Fruit fly (Drosophila melanogaster) Kc167 (cell line): ENCODE data around the gene Ir94b.

Experiments used
- Myc ChIP-seq: fragments of >200 bp; optimal IDR thresholded peaks from 2 replicates; lab custom pipeline; 2017; ENCODE audit warnings: missing external identifiers
- Sin3A ChIP-seq: fragments of >200 bp; optimal IDR thresholded peaks from 2 replicates; lab custom pipeline; 2018; ENCODE audit warnings: missing external identifiers
- h ChIP-seq: fragments of >200 bp; optimal IDR thresholded peaks from 3 replicates; lab custom pipeline; 2018; ENCODE audit warnings: missing external identifiers
- insv ChIP-seq: fragments of >200 bp; optimal IDR thresholded peaks from 3 replicates; lab custom pipeline; 2018; ENCODE audit warnings: missing external identifiers
- psq ChIP-seq: fragments of >200 bp; optimal IDR thresholded peaks from 2 replicates; lab custom pipeline; 2017; ENCODE audit warnings: missing external identifiers
- ttk ChIP-seq: sonication (Bioruptor generic); optimal IDR thresholded peaks from 2 replicates; lab custom pipeline; 2017; ENCODE audit warnings: missing external identifiers

Gene Ir94b

dm6 chr3R:22117149-22117548 lies at the start of gene Ir94b:
Gene Ir94b (minus strand): TSS chr3R:22117249.
- TF ChIP-seq psq (lab: Kevin White, UChicago), result no peak
- TF ChIP-seq insv (lab: Kevin White, UChicago), result no peak
- TF ChIP-seq ttk (lab: Kevin White, UChicago), result no peak
- TF ChIP-seq h (lab: Kevin White, UChicago), result no peak
- TF ChIP-seq Myc (lab: Kevin White, UChicago), result no peak
- no peak for TF ChIP-seq Sin3A

- TF ChIP-seq Sin3A, result no peak
Observed at dm6 chr3R:22163258-22163805, 46.3 kb upstream of the Ir94b start.

dm6 chr3R:22161613-22162409 lies 44.8 kb upstream of the Ir94b start:
- TF ChIP-seq ttk (lab: Kevin White, UChicago), result no peak
- TF ChIP-seq psq (lab: Kevin White, UChicago), result no peak
- no peak for TF ChIP-seq h (lab: Kevin White, UChicago)
- no peak for TF ChIP-seq insv (lab: Kevin White, UChicago)
- TF ChIP-seq Myc (lab: Kevin White, UChicago), result no peak
- TF ChIP-seq Sin3A, result no peak

- TF ChIP-seq Myc (lab: Kevin White, UChicago), result no peak
- TF ChIP-seq Sin3A, result no peak
- TF ChIP-seq ttk (lab: Kevin White, UChicago), result no peak
- no peak for TF ChIP-seq insv (lab: Kevin White, UChicago)
- TF ChIP-seq h (lab: Kevin White, UChicago), result no peak
- no peak for TF ChIP-seq psq (lab: Kevin White, UChicago)
Observed at dm6 chr3R:22158699-22159098, 41.6 kb upstream of the Ir94b start.

dm6 chr3R:22158243-22158642 lies 41.2 kb upstream of the Ir94b start:
- TF ChIP-seq Myc (lab: Kevin White, UChicago) (no peak), h (lab: Kevin White, UChicago) (no peak), Sin3A (no peak), ttk (lab: Kevin White, UChicago) (no peak), psq (lab: Kevin White, UChicago) (no peak), insv (lab: Kevin White, UChicago) (no peak)

- TF ChIP-seq psq (lab: Kevin White, UChicago), result no peak
- TF ChIP-seq insv (lab: Kevin White, UChicago), result no peak
- no peak for TF ChIP-seq Myc (lab: Kevin White, UChicago)
- TF ChIP-seq Sin3A, result no peak
- no peak for TF ChIP-seq ttk (lab: Kevin White, UChicago)
- TF ChIP-seq h (lab: Kevin White, UChicago), result no peak
Observed at dm6 chr3R:22153693-22154092, 36.6 kb upstream of the Ir94b start.

- TF ChIP-seq Myc (lab: Kevin White, UChicago) (no peak), Sin3A (no peak), psq (lab: Kevin White, UChicago) (no peak), h (lab: Kevin White, UChicago) (no peak), ttk (lab: Kevin White, UChicago) (no peak), insv (lab: Kevin White, UChicago) (no peak)
Observed at dm6 chr3R:22152424-22152823, 35.4 kb upstream of the Ir94b start.

dm6 chr3R:22150433-22150832 lies 33.4 kb upstream of the Ir94b start:
- TF ChIP-seq Sin3A, result no peak
- no peak for TF ChIP-seq Myc (lab: Kevin White, UChicago)
- TF ChIP-seq h (lab: Kevin White, UChicago), result no peak
- no peak for TF ChIP-seq psq (lab: Kevin White, UChicago)
- no peak for TF ChIP-seq insv (lab: Kevin White, UChicago)
- TF ChIP-seq ttk (lab: Kevin White, UChicago), result no peak

- TF ChIP-seq insv (lab: Kevin White, UChicago), result no peak
- no peak for TF ChIP-seq Sin3A
- no peak for TF ChIP-seq ttk (lab: Kevin White, UChicago)
- TF ChIP-seq Myc (lab: Kevin White, UChicago), result no peak
Observed at dm6 chr3R:22149923-22150322, 32.9 kb upstream of the Ir94b start.

dm6 chr3R:22148274-22148673 lies 31.2 kb upstream of the Ir94b start:
- TF ChIP-seq ttk (lab: Kevin White, UChicago) (no peak), Myc (lab: Kevin White, UChicago) (no peak), Sin3A (no peak), psq (lab: Kevin White, UChicago) (no peak), h (lab: Kevin White, UChicago) (no peak), insv (lab: Kevin White, UChicago) (no peak)

dm6 chr3R:22147426-22147825 lies 30.4 kb upstream of the Ir94b start:
- no peak for TF ChIP-seq h (lab: Kevin White, UChicago)
- TF ChIP-seq Sin3A, result no peak
- TF ChIP-seq psq (lab: Kevin White, UChicago), result no peak
- no peak for TF ChIP-seq Myc (lab: Kevin White, UChicago)
- no peak for TF ChIP-seq insv (lab: Kevin White, UChicago)
- no peak for TF ChIP-seq ttk (lab: Kevin White, UChicago)

- TF ChIP-seq insv (lab: Kevin White, UChicago), result no peak
- no peak for TF ChIP-seq Sin3A
- TF ChIP-seq Myc (lab: Kevin White, UChicago), result no peak
Observed at dm6 chr3R:22146549-22146948, 29.5 kb upstream of the Ir94b start.
